Worm (Caenorhabditis elegans) whole organism, L2 larva: ENCODE data around the gene srxa-10.

Experiments
- C34F6.9 ChIP-seq: fragments of 150-350 bp; optimal IDR thresholded peaks from 2 replicates; lab custom pipeline; 2014; ENCODE audit warnings: missing biosample characterization, missing genetic modification characterization
- lin-13 ChIP-seq: fragments of 150-350 bp; optimal IDR thresholded peaks from 2 replicates; lab custom pipeline; 2014; ENCODE audit warnings: missing biosample characterization, missing genetic modification reagents, missing genetic modification characterization
- lin-39 ChIP-seq: fragments of 150-350 bp; optimal IDR thresholded peaks from 2 replicates; lab custom pipeline; 2014; ENCODE audit warnings: missing biosample characterization, missing genetic modification reagents, missing genetic modification characterization
- lsy-2 ChIP-seq, 2 experiments: fragments of 150-350 bp in 1 of 2; sonication (generic microtip) in 1 of 2; optimal IDR thresholded peaks; 2 replicates each; lab custom pipeline; 2014 to 2017; ENCODE audit warnings: missing biosample characterization in 2 of 2, missing genetic modification characterization in 2 of 2
- nhr-10 ChIP-seq: sonication (generic microtip); optimal IDR thresholded peaks from 2 replicates; lab custom pipeline; 2017; ENCODE audit warnings: missing biosample characterization, missing genetic modification characterization
- nhr-6 ChIP-seq: fragments of 150-350 bp; optimal IDR thresholded peaks from 2 replicates; lab custom pipeline; 2014; ENCODE audit warnings: missing biosample characterization, missing genetic modification characterization
- sem-4 ChIP-seq: fragments of 150-350 bp; optimal IDR thresholded peaks from 2 replicates; lab custom pipeline; 2014; ENCODE audit warnings: missing biosample characterization, missing genetic modification reagents, missing genetic modification characterization
- snpc-4 ChIP-seq: fragments of 150-350 bp; optimal IDR thresholded peaks from 2 replicates; lab custom pipeline; 2014; ENCODE audit warnings: missing biosample characterization, missing genetic modification characterization
- unc-55 ChIP-seq: fragments of 150-350 bp; sonication (generic microtip); optimal IDR thresholded peaks from 3 replicates; lab custom pipeline; 2014; ENCODE audit warnings: missing biosample characterization, missing genetic modification reagents, missing genetic modification characterization
- unc-62 ChIP-seq: fragments of 150-350 bp; optimal IDR thresholded peaks from 2 replicates; lab custom pipeline; 2014; ENCODE audit warnings: missing biosample characterization, missing genetic modification reagents, missing genetic modification characterization

DNA sequence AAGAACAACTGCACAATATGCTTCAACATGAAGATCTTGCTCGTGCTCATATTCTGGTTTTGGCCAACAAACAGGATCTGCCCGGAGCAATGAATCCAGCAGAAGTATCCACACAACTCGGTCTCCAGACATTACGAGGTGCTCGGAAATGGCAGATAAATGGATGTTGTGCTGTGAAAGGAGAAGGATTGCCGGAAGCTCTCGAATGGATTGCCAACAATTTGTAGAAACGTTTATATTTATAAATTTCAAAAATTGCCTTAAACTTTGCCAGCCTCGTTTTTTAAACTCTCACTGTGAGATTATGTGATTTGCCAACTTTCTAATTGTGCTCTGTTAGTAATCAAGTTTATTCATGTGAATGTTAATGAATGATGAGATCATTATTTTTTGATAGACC, 27.4 kb upstream of the srxa-10 start:
- no peak for TF ChIP-seq unc-55 (GFP tag; lab: Kevin White, UChicago)
- TF ChIP-seq sem-4 = no peak
- no peak for TF ChIP-seq C34F6.9 (tag; lab: Kevin White, UChicago)
- TF ChIP-seq nhr-6 (tag; lab: Kevin White, UChicago) = no peak
- no peak for TF ChIP-seq lin-13 (GFP tag; lab: Kevin White, UChicago)
- no peak for TF ChIP-seq snpc-4
- no peak for TF ChIP-seq lin-39 (tag; lab: Kevin White, UChicago)
- no peak for TF ChIP-seq lsy-2 (tag; optimal IDR thresholded peaks at IDR 0.05; lab: Kevin White, UChicago)
- TF ChIP-seq nhr-10 (tag; lab: Kevin White, UChicago) = no peak
- TF ChIP-seq unc-62 (GFP tag; lab: Kevin White, UChicago) = no peak
